Worm (Caenorhabditis elegans) whole organism, L4/young adult: ENCODE data around the gene gpa-3.

ENCODE experiments used
- W03F9.2 ChIP-seq: fragments of 150-350 bp; optimal IDR thresholded peaks from 2 replicates; lab custom pipeline; 2014; ENCODE audit warnings: missing biosample characterization, missing genetic modification characterization
- dao-5 ChIP-seq: sonication (generic microtip); optimal IDR thresholded peaks from 2 replicates; lab custom pipeline; 2016; ENCODE audit warnings: missing genotype, missing genetic modification characterization, moderate library complexity, missing compliant biosample characterization
- him-1 ChIP-seq: sonication (generic microtip); optimal IDR thresholded peaks from 2 replicates; lab custom pipeline; 2016; ENCODE audit warnings: missing genotype, missing genetic modification reagents, missing genetic modification characterization, missing compliant biosample characterization

The gpa-3 gene

DNA sequence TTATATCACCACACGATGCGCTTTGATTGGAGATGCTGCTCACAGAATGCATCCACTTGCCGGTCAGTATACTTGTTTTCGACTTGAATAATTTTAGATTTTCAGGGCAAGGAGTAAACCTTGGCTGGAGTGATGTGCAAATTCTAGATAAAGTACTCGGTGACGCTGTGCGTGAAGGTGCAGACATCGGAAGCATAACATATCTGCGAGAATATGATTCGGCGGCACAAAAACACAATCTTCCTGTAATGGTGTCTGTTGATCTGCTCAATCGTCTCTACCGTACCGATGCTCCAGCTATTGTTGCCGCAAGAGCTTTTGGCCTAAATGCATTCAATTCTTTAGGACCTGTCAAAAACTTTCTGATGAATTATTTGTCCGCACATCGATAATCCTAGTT, 21.1 kb downstream of the gpa-3 start:
- TF ChIP-seq W03F9.2 (tag; lab: Kevin White, UChicago): no peak
- no peak for TF ChIP-seq dao-5
- TF ChIP-seq him-1 (tag; lab: Kevin White, UChicago): no peak

DNA sequence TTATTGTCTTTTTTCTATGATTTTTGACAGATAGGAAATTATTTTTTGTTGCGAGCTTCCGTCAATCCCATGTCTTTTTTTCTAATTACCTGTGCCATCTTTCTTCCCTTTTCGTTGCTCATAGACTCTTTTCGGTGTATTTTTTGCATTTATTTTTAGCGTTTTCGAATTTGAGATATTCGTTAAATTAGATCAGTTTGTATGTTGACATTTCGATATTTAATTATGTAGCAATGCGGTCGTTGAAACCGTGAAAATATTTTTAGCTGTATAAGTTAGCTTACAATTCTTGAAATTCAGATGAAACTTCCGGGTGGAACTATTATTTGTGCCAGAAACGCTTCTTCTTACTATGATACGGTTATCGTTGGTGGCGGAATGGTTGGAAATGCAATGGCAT, 23.1 kb downstream of the gpa-3 start, which contains the start of gene coq-6:
Gene coq-6 (plus strand): TSS at position 301 of the 400 bp plus-strand sequence.
- TF ChIP-seq him-1 (tag; lab: Kevin White, UChicago) (no peak), dao-5 (no peak), W03F9.2 (tag; lab: Kevin White, UChicago) (no peak)

DNA sequence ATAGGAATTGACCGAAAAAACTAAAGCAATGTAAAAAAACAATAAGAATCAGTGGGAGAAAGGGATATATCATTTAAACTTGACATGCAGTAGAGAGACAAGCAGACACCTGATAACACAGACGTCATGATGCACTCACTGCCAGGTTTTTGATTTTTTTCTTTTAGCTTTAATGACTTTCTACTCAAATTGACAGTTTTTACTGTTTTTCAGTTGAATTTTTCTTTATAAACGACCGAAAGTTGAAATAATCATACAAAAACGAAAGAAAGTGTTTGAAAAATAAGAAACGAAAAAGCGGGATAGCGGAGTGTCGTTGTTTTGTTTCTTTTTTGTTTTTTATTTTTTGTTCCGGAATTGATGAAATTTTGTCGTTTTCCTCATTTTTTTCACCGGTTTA, 25.4 kb downstream of the gpa-3 start, which contains the start of gene ucp-4:
Gene ucp-4 (plus strand): TSS at position 83 of the 400 bp plus-strand sequence.
- no peak for TF ChIP-seq him-1 (tag; lab: Kevin White, UChicago)
- TF ChIP-seq W03F9.2 (tag; lab: Kevin White, UChicago): peak; percentile 29

DNA sequence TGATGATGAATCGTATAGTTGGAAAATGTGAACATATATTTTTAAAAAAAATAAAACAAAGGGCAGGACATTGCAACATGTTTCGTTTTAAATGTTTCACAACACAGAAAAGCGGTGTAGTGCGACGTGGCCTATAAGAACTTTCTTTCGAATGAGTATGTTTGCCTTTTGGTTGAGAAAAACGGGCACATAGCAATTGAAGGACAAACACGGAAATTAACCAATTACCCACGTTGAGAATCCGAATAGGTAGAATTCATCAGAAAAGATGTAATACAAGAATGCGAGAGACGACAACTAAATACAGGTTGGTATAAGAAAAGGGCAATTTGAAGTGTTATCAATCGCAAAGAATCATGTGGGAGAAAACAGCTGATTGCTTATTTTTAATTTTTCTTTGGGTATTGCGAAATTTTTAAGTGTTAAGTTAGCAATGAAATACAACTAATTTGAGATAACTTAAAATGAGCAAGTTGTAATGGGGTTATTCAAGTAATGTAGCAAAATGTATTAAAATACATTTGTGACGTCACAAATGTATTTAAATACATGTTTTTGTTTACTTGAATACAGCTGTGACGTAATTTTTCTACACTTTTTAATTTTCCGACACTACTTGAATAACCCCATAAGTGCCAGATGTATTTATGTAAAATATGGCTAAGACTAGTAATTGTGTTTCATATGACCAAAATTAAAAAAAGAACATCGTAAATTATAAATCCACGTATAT, 26.1 kb downstream of the gpa-3 start, which contains the start of gene acl-14:
Gene acl-14 (minus strand): TSS at position 316 of the 733 bp plus-strand sequence.
- TF ChIP-seq him-1 (tag; lab: Kevin White, UChicago): no peak
- no peak for TF ChIP-seq W03F9.2 (tag; lab: Kevin White, UChicago)
- TF ChIP-seq dao-5: no peak

DNA sequence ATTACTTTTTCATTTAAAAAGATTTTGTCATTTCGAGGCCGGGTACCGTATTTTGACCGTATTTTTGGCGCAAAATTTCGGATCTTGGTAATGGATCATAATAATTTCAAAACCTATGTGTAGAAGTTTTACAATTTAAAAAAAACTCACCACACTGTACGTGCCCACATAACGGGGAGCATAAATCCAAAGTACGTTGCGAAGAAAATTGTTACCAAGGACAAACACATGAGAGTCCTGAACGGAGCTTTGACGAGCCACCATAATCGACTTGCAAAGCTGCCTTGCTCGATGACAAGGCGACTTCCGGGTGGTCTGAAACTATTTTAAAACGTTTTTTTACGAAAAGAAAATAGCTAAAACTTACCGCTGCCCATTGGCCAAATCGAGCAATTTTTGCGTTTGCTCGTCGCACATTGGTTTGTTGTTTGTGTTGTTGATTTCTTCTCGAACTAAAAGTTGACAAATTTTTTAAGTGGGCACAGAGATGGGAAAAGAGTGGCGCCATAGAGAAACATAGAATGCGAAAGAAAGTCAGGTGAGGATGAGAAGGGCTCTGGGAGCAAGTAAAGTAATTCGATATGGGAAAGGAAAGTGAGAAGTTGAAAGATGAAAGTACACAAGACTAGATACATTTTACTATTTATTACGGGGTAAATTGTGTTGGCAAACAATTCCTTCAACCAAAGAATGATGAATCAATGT, 26.8 kb downstream of the gpa-3 start:
- no peak for TF ChIP-seq W03F9.2 (tag; lab: Kevin White, UChicago)
- no peak for TF ChIP-seq dao-5
- no peak for TF ChIP-seq him-1 (tag; lab: Kevin White, UChicago)

DNA sequence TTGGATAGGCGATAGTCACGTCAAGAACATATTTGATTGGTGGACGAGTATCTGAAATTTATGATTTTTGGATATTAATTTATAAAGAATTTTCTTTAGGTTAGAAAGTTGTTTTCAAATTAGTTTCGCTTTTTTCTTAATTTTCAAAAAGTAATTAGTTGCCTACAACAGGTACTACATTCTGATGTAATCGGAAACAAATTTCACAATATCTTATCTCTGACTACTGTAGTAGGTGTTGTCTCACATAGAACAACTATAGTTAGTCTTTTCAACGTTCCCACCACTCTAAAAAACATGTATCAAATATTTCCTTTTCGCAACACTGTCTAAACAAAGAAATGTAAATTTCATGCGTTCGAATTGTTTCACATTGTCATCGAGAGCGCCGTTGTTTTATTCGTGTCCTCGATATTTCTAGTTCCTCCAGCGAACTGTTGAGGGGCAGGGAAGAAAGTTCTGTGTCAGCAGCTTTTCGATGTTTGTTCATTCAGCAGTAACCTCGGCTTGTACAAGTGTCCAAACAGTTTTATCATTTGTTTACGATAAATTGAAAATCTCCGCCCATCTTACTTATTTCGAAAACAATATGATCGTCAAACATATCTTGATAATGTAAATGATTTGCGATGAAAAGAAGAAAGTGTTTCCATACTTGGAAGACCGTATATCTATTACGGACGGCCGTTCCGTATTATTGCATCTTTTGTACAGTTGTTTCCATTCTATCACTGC, 30.2 kb downstream of the gpa-3 start:
- TF ChIP-seq W03F9.2 (tag; lab: Kevin White, UChicago): no peak
- no peak for TF ChIP-seq dao-5
- no peak for TF ChIP-seq him-1 (tag; lab: Kevin White, UChicago)

DNA sequence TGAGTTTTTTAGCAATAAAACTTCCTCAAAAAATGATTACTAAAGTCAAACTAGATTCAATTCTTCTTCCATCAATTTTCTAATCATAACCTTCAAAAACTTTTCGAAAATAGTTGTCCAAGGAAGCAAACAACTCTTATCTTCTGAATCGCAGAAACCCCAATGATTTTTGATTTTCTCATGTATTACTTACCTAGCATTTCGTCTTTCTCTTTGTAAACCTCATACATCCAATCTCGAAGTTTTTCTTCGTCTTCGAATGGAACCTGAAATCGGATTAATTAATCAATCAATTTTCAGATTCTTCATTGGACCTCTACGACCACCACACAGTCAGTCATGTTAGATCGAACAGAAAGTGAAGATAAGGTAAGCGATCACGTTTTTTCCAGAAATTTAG, 30.9 kb downstream of the gpa-3 start, which contains the start of gene K07B1.4:
Gene K07B1.4 (plus strand): TSS at position 301 of the 400 bp plus-strand sequence.
- TF ChIP-seq him-1 (tag; lab: Kevin White, UChicago): no peak
- no peak for TF ChIP-seq dao-5
- no peak for TF ChIP-seq W03F9.2 (tag; lab: Kevin White, UChicago)

DNA sequence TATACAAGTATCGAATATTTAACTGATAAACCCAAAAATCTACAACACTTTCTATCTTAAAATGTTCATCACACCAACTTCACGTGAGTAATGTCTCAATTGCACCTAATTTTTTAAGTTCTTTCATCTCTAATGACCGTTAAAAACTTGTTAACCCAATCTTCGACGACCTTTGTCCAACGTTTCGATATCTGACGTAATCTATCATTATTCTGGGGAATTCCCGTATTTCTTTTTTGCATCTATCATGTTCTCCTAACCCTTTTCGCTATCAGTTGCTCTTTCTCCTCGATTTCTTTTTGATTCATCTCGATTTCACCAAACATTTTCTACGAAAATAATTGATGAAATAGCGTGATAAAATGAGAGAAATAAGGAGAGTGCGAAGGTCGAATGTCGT, 31.9 kb downstream of the gpa-3 start:
- TF ChIP-seq W03F9.2 (tag; lab: Kevin White, UChicago): no peak
- TF ChIP-seq dao-5: no peak
- no peak for TF ChIP-seq him-1 (tag; lab: Kevin White, UChicago)

DNA sequence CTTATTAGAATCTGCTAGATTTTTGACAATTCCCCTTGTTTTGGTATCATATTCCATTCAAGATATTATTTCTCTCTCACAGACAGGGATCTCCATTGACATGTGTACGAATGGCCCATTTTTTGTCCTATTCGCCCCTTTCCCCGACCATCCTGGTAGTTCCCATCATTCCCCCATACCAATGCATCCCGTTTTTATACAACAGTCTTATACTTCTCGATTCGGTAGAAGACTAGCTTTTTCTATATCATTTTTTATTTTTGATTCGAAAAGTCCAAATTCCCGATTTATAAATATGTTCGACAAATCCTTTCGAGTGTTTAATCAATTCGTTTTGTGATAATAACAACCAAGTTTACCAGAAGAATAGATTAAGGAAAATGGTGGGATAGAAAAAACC, 32.7 kb downstream of the gpa-3 start:
- peak; percentile 20 for TF ChIP-seq dao-5
- TF ChIP-seq W03F9.2 (tag; lab: Kevin White, UChicago): no peak

DNA sequence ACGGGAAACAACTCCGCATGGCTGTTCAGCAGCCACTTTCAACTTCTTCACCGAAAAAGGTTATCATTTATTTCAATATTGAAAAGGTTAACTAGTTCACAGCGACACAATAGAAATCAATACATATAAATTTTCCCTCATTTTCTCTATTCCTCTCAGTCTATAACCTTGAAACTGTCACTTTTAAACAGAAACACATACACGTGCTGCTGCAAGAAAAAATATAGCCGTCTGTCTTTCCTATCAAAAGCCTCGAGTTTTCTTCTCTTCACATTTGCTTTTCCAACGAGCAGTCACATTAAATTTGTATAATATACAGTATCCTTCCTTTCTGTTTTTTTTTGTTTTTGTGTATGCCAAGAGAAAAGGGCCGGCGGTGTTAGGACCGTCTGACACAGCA, 35.4 kb downstream of the gpa-3 start:
- TF ChIP-seq dao-5 (no peak), W03F9.2 (tag; lab: Kevin White, UChicago) (no peak), him-1 (tag; lab: Kevin White, UChicago) (no peak)

DNA sequence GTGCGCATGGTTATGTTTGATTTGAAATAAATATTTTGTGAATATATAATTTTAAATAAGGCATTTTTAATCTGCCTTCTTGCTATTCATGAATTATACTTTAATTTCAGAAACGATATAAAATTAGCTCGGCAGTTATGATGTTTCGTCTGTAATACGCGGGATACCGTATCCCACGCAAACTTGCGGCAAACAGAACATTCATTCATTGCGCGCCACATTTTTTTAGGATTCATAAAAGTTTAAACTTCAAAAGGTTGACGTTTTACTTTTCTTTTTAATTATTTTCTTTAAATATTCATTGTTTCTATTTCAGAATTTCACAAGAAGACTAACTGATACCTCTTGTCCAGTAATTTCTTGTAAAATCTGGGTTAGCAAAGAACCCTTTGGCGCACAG, 36.7 kb downstream of the gpa-3 start, which contains the start of gene tag-153:
Gene tag-153 (plus strand): TSS at position 200 of the 400 bp plus-strand sequence.
- TF ChIP-seq him-1 (tag; lab: Kevin White, UChicago): no peak

DNA sequence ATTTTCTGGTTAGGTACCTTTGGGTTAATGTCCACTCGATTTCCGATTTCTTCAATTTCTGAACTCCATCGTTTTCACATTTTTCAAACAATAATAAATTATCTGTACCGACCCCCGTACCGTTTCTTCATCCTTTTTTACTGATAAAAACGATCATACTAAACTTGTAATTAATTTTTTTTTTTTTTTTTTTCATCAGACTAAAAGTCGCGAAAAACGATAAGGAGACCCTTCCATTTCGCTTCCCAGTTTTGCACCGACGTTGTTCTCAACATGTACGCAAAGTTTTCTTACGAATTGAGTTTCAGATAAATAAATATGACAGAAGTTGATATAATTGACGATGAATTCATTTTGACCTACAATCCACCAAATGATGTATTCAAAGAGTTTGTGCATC, 38.4 kb downstream of the gpa-3 start, which contains the start of gene F44A2.7:
Gene F44A2.7 (plus strand): TSS at position 301 of the 400 bp plus-strand sequence.
- no peak for TF ChIP-seq dao-5
- no peak for TF ChIP-seq W03F9.2 (tag; lab: Kevin White, UChicago)
- TF ChIP-seq him-1 (tag; lab: Kevin White, UChicago): no peak

DNA sequence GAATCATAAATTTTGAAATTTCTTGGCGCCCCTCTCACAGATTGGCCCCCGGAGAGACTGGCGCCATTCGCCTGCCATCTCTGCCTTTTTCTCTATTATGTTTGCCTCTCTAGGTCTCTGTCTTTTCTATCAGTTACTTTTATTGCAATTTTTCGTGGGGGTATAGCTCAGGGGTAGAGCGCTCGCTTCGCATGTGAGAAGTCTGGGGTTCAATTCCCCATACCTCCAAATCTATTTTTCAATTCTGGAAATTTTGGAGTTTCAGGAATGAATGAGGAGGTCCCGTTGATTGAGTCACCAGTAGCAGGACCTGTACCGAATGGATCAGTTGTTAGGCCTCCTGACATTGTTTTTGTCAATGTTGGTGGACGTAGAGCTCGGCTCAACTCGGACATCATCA, 41.5 kb downstream of the gpa-3 start, which contains the start of gene kvs-3:
Gene kvs-3 (plus strand): TSS at position 266 of the 400 bp plus-strand sequence.
- TF ChIP-seq W03F9.2 (tag; lab: Kevin White, UChicago) (no peak), him-1 (tag; lab: Kevin White, UChicago) (peak; percentile 88), dao-5 (peak; percentile 79)
